Worm (Caenorhabditis elegans) whole organism, early embryonic: Measurements from ENCODE around the gene F58E6.4.

ENCODE experiments used
- B0310.2 ChIP-seq: sonication (generic microtip); optimal IDR thresholded peaks from 2 replicates; lab custom pipeline; 2016; ENCODE audit warnings: mild to moderate bottlenecking, missing genetic modification characterization, missing compliant biosample characterization
- F13C5.2 ChIP-seq: sonication (generic microtip); optimal IDR thresholded peaks from 2 replicates; lab custom pipeline; 2017; ENCODE audit warnings: mild to moderate bottlenecking, missing genetic modification characterization, inconsistent platforms, missing compliant biosample characterization
- aly-1 ChIP-seq: sonication (generic microtip); optimal IDR thresholded peaks from 2 replicates; lab custom pipeline; 2016; ENCODE audit warnings: missing genetic modification characterization, missing compliant biosample characterization
- ama-1 ChIP-seq: fragments of 150-350 bp; optimal IDR thresholded peaks from 2 replicates; lab custom pipeline; 2014
- ceh-13 ChIP-seq: fragments of 200-800 bp; sonication (Bioruptor generic); optimal IDR thresholded peaks from 2 replicates; lab custom pipeline; 2018; ENCODE audit warnings: mild to moderate bottlenecking, missing genetic modification characterization, missing compliant biosample characterization
- ceh-36 ChIP-seq: sonication (generic microtip); optimal IDR thresholded peaks from 2 replicates; lab custom pipeline; 2016; ENCODE audit warnings: missing genetic modification characterization, inconsistent platforms, missing compliant biosample characterization
- ets-7 ChIP-seq: sonication (generic microtip); optimal IDR thresholded peaks from 2 replicates; lab custom pipeline; 2016; ENCODE audit warnings: missing genotype, missing genetic modification characterization, missing compliant biosample characterization
- flt-1 ChIP-seq: fragments of 200-800 bp; sonication (Bioruptor generic); IDR thresholded peaks from 2 replicates; pipeline ENCODE4 v1.3.6; 2022; ENCODE audit warnings: missing genetic modification characterization, missing compliant biosample characterization
- hmbx-1 ChIP-seq: sonication (generic microtip); optimal IDR thresholded peaks from 2 replicates; lab custom pipeline; 2016; ENCODE audit warnings: mild to moderate bottlenecking, missing genetic modification characterization, missing compliant biosample characterization
- hmg-4 ChIP-seq: fragments of 200-800 bp; sonication (Bioruptor generic); optimal IDR thresholded peaks from 2 replicates; lab custom pipeline; 2018; ENCODE audit warnings: mild to moderate bottlenecking, missing genetic modification characterization, missing compliant biosample characterization
- hnd-1 ChIP-seq: sonication (generic microtip); optimal IDR thresholded peaks from 2 replicates; lab custom pipeline; 2016; ENCODE audit warnings: missing genetic modification characterization, missing compliant biosample characterization
- pes-1 ChIP-seq: fragments of 200-800 bp; sonication (Bioruptor generic); IDR thresholded peaks from 2 replicates; pipeline ENCODE4 v1.3.6; 2022; ENCODE audit warnings: missing genetic modification reagents, missing genetic modification characterization, missing compliant biosample characterization
- scrt-1 ChIP-seq: fragments of 200-800 bp; sonication (Bioruptor generic); IDR thresholded peaks from 2 replicates; pipeline ENCODE4 v1.3.6; 2022; ENCODE audit warnings: missing genetic modification characterization, missing compliant biosample characterization
- sea-1 ChIP-seq: fragments of 200-800 bp; sonication (Bioruptor generic); conservative IDR thresholded peaks from 2 replicates; pipeline ENCODE4 v1.3.6; 2022; ENCODE audit warnings: missing genetic modification characterization, missing compliant biosample characterization
- tbx-11 ChIP-seq: fragments of 200-800 bp; sonication (Bioruptor generic); IDR thresholded peaks from 2 replicates; pipeline ENCODE4 v1.3.6; 2022; ENCODE audit warnings: missing genetic modification characterization, missing compliant biosample characterization
- tbx-37 ChIP-seq: fragments of 200-800 bp; sonication (Bioruptor generic); conservative IDR thresholded peaks from 2 replicates; pipeline ENCODE4 v1.3.6; 2022; ENCODE audit warnings: missing genetic modification reagents, missing genetic modification characterization, missing compliant biosample characterization
- tra-4 ChIP-seq: sonication (generic microtip); optimal IDR thresholded peaks from 2 replicates; lab custom pipeline; 2017; ENCODE audit warnings: missing genetic modification characterization, missing compliant biosample characterization

F58E6.4 gene

ce11 chrV:9711174-9711573 lies 39.0 kb downstream of the F58E6.4 start:
- TF ChIP-seq B0310.2 (tag; lab: Kevin White, UChicago) = no peak
- no peak for TF ChIP-seq ets-7 (tag; lab: Kevin White, UChicago)
- no peak for TF ChIP-seq pes-1 (GFP tag; lab: Robert Waterston, UW)
- TF ChIP-seq tra-4 (tag; lab: Kevin White, UChicago) = no peak
- no peak for TF ChIP-seq sea-1
- no peak for TF ChIP-seq hnd-1
- TF ChIP-seq F13C5.2 (tag; lab: Kevin White, UChicago) = no peak
- no peak for TF ChIP-seq hmbx-1 (tag; lab: Kevin White, UChicago)
- TF ChIP-seq tbx-37 (GFP tag; lab: Robert Waterston, UW) = no peak
- no peak for TF ChIP-seq hmg-4 (GFP tag; lab: Kevin White, UChicago)
- no peak for TF ChIP-seq ceh-13 (GFP tag; lab: Kevin White, UChicago)
- no peak for TF ChIP-seq tbx-11 (GFP tag; lab: Robert Waterston, UW)
- TF ChIP-seq aly-1 (tag; lab: Kevin White, UChicago) = no peak
- TF ChIP-seq scrt-1 (GFP tag; lab: Robert Waterston, UW) = no peak
- TF ChIP-seq ama-1 (lab: Kevin White, UChicago) = no peak
- no peak for TF ChIP-seq flt-1
- TF ChIP-seq ceh-36 = no peak

- TF ChIP-seq ceh-36 (no peak), aly-1 (tag; lab: Kevin White, UChicago) (no peak), ama-1 (lab: Kevin White, UChicago) (no peak), tbx-37 (GFP tag; lab: Robert Waterston, UW) (no peak), hmbx-1 (tag; lab: Kevin White, UChicago) (no peak), sea-1 (no peak), ceh-13 (GFP tag; lab: Kevin White, UChicago) (no peak), F13C5.2 (tag; lab: Kevin White, UChicago) (no peak), ets-7 (tag; lab: Kevin White, UChicago) (no peak), B0310.2 (tag; lab: Kevin White, UChicago) (no peak), flt-1 (no peak), hmg-4 (GFP tag; lab: Kevin White, UChicago) (no peak), scrt-1 (GFP tag; lab: Robert Waterston, UW) (no peak), pes-1 (GFP tag; lab: Robert Waterston, UW) (no peak), tra-4 (tag; lab: Kevin White, UChicago) (no peak), hnd-1 (no peak), tbx-11 (GFP tag; lab: Robert Waterston, UW) (no peak)
Measured at ce11 chrV:9709747-9710146, 40.5 kb downstream of the F58E6.4 start, which contains the start of gene tag-120. TSS of gene tag-120 (minus strand) at chrV:9709814.

ce11 chrV:9706592-9706991 lies 43.6 kb downstream of the F58E6.4 start:
- TF ChIP-seq sea-1 (no peak), tra-4 (tag; lab: Kevin White, UChicago) (no peak), ceh-13 (GFP tag; lab: Kevin White, UChicago) (no peak), hmg-4 (GFP tag; lab: Kevin White, UChicago) (no peak), hnd-1 (no peak), F13C5.2 (tag; lab: Kevin White, UChicago) (no peak)

- no peak for TF ChIP-seq ama-1 (lab: Kevin White, UChicago)
- TF ChIP-seq hmg-4 (GFP tag; lab: Kevin White, UChicago) = no peak
Measured at ce11 chrV:9704399-9704798, 45.8 kb downstream of the F58E6.4 start.

ce11 chrV:9703549-9703948 lies 46.7 kb downstream of the F58E6.4 start:
- TF ChIP-seq B0310.2 (tag; lab: Kevin White, UChicago) (no peak), F13C5.2 (tag; lab: Kevin White, UChicago) (no peak), scrt-1 (GFP tag; lab: Robert Waterston, UW) (no peak), tbx-11 (GFP tag; lab: Robert Waterston, UW) (no peak), ets-7 (tag; lab: Kevin White, UChicago) (no peak), sea-1 (no peak), ceh-13 (GFP tag; lab: Kevin White, UChicago) (no peak), hmbx-1 (tag; lab: Kevin White, UChicago) (no peak), tra-4 (tag; lab: Kevin White, UChicago) (no peak), flt-1 (no peak), hmg-4 (GFP tag; lab: Kevin White, UChicago) (no peak), ama-1 (lab: Kevin White, UChicago) (no peak), ceh-36 (no peak), aly-1 (tag; lab: Kevin White, UChicago) (no peak), tbx-37 (GFP tag; lab: Robert Waterston, UW) (no peak), hnd-1 (no peak), pes-1 (GFP tag; lab: Robert Waterston, UW) (no peak)

ce11 chrV:9702755-9703154 lies 47.5 kb downstream of the F58E6.4 start, which contains the start of gene xbx-6:
TSS of gene xbx-6 (plus strand) at chrV:9703055.
- no peak for TF ChIP-seq hmg-4 (GFP tag; lab: Kevin White, UChicago)
- no peak for TF ChIP-seq hmbx-1 (tag; lab: Kevin White, UChicago)
- TF ChIP-seq tbx-11 (GFP tag; lab: Robert Waterston, UW) = no peak
- TF ChIP-seq tbx-37 (GFP tag; lab: Robert Waterston, UW) = no peak
- TF ChIP-seq tra-4 (tag; lab: Kevin White, UChicago) = no peak
- no peak for TF ChIP-seq scrt-1 (GFP tag; lab: Robert Waterston, UW)
- TF ChIP-seq flt-1 = no peak
- TF ChIP-seq pes-1 (GFP tag; lab: Robert Waterston, UW) = no peak
- TF ChIP-seq ceh-13 (GFP tag; lab: Kevin White, UChicago) = no peak
- TF ChIP-seq aly-1 (tag; lab: Kevin White, UChicago) = no peak
- TF ChIP-seq hnd-1 = no peak
- TF ChIP-seq B0310.2 (tag; lab: Kevin White, UChicago) = no peak
- TF ChIP-seq ceh-36 = no peak
- TF ChIP-seq ama-1 (lab: Kevin White, UChicago) = no peak
- no peak for TF ChIP-seq F13C5.2 (tag; lab: Kevin White, UChicago)
- TF ChIP-seq sea-1 = no peak

- TF ChIP-seq flt-1 (no peak), aly-1 (tag; lab: Kevin White, UChicago) (no peak), ama-1 (lab: Kevin White, UChicago) (no peak), pes-1 (GFP tag; lab: Robert Waterston, UW) (no peak), scrt-1 (GFP tag; lab: Robert Waterston, UW) (no peak), ceh-36 (no peak), hnd-1 (no peak), hmbx-1 (tag; lab: Kevin White, UChicago) (no peak)
Measured at ce11 chrV:9701861-9702260, 48.3 kb downstream of the F58E6.4 start.
